Worm (Caenorhabditis elegans) whole organism, dauer: Measurements from ENCODE around the gene Y57G11C.46.
"Not testable (repeated sequence)": the region's sequence is repeated elsewhere in the genome, so short reads cannot be mapped to it uniquely, and the experiment has no call there.

Source experiments
- unc-62 ChIP-seq: sonication (generic microtip); optimal IDR thresholded peaks from 2 replicates; lab custom pipeline; 2017; ENCODE audit warnings: missing biosample characterization, missing genetic modification reagents, missing genetic modification characterization

Gene Y57G11C.46

ce11 chrIV:14816288-14816687 is at the start of gene Y57G11C.46:
Gene Y57G11C.46, minus strand, starts transcription at chrIV:14816388.
- TF ChIP-seq unc-62 (GFP tag; lab: Kevin White, UChicago), result no peak

- TF ChIP-seq unc-62 (GFP tag; lab: Kevin White, UChicago), result no peak
Measured at ce11 chrIV:14864529-14864928, 48.3 kb upstream of the Y57G11C.46 start.

ce11 chrIV:14863772-14864171 is 47.6 kb upstream of the Y57G11C.46 start:
- no peak for TF ChIP-seq unc-62 (GFP tag; lab: Kevin White, UChicago)

ce11 chrIV:14862147-14862546 is 46.0 kb upstream of the Y57G11C.46 start, which contains the start of gene Y57G11C.38:
Gene Y57G11C.38, plus strand, starts transcription at chrIV:14862447.
- TF ChIP-seq unc-62 (GFP tag; lab: Kevin White, UChicago), result no peak

- TF ChIP-seq unc-62 (GFP tag; lab: Kevin White, UChicago), result no peak
Measured at ce11 chrIV:14861691-14862090, 45.5 kb upstream of the Y57G11C.46 start, which contains the start of gene Y57G11C.23. Gene Y57G11C.23, minus strand, starts transcription at chrIV:14861791.

ce11 chrIV:14853703-14854102 is 37.5 kb upstream of the Y57G11C.46 start, which contains the start of gene Y57G11C.52:
Gene Y57G11C.52, plus strand, starts transcription at chrIV:14854003.
- TF ChIP-seq unc-62 (GFP tag; lab: Kevin White, UChicago), result no peak

ce11 chrIV:14843062-14843461 is 26.9 kb upstream of the Y57G11C.46 start, which contains the start of gene Y57G11C.20:
Gene Y57G11C.20, plus strand, starts transcription at chrIV:14843362.
- not testable (repeated sequence) for TF ChIP-seq unc-62 (GFP tag; lab: Kevin White, UChicago)

ce11 chrIV:14838095-14838494 is 21.9 kb upstream of the Y57G11C.46 start:
- no peak for TF ChIP-seq unc-62 (GFP tag; lab: Kevin White, UChicago)

- no peak for TF ChIP-seq unc-62 (GFP tag; lab: Kevin White, UChicago)
Measured at ce11 chrIV:14836885-14837284, 20.7 kb upstream of the Y57G11C.46 start, which contains the start of gene Y57G11C.22. Gene Y57G11C.22, plus strand, starts transcription at chrIV:14837211.

ce11 chrIV:14833537-14833936 is 17.3 kb upstream of the Y57G11C.46 start:
- TF ChIP-seq unc-62 (GFP tag; lab: Kevin White, UChicago), result no peak

ce11 chrIV:14829026-14829425 is 12.8 kb upstream of the Y57G11C.46 start, which contains the start of gene hhat-2:
Gene hhat-2, minus strand, starts transcription at chrIV:14829126.
- no peak for TF ChIP-seq unc-62 (GFP tag; lab: Kevin White, UChicago)

- no peak for TF ChIP-seq unc-62 (GFP tag; lab: Kevin White, UChicago)
Measured at ce11 chrIV:14828218-14828617, 12.0 kb upstream of the Y57G11C.46 start.

- no peak for TF ChIP-seq unc-62 (GFP tag; lab: Kevin White, UChicago)
Measured at ce11 chrIV:14826151-14826757, 10.1 kb upstream of the Y57G11C.46 start.

ce11 chrIV:14825379-14825778 is 9.2 kb upstream of the Y57G11C.46 start, which contains the start of gene rps-18:
Gene rps-18, plus strand, starts transcription at chrIV:14825679.
- TF ChIP-seq unc-62 (GFP tag; lab: Kevin White, UChicago), result no peak

ce11 chrIV:14824878-14825352 is 8.7 kb upstream of the Y57G11C.46 start, which contains the start of gene sec-61.A:
Gene sec-61.A, minus strand, starts transcription at chrIV:14825264.
- no peak for TF ChIP-seq unc-62 (GFP tag; lab: Kevin White, UChicago)

ce11 chrIV:14824201-14824600 is 8.0 kb upstream of the Y57G11C.46 start:
- no peak for TF ChIP-seq unc-62 (GFP tag; lab: Kevin White, UChicago)

ce11 chrIV:14822267-14822666 is 6.1 kb upstream of the Y57G11C.46 start:
- TF ChIP-seq unc-62 (GFP tag; lab: Kevin White, UChicago), result no peak
